Fruit fly (Drosophila melanogaster): ENCODE data around the gene Qtzl.
A peak's percentile ranks its signal among the peaks of the same experiment; 100 is the strongest.

The Qtzl gene

DNA sequence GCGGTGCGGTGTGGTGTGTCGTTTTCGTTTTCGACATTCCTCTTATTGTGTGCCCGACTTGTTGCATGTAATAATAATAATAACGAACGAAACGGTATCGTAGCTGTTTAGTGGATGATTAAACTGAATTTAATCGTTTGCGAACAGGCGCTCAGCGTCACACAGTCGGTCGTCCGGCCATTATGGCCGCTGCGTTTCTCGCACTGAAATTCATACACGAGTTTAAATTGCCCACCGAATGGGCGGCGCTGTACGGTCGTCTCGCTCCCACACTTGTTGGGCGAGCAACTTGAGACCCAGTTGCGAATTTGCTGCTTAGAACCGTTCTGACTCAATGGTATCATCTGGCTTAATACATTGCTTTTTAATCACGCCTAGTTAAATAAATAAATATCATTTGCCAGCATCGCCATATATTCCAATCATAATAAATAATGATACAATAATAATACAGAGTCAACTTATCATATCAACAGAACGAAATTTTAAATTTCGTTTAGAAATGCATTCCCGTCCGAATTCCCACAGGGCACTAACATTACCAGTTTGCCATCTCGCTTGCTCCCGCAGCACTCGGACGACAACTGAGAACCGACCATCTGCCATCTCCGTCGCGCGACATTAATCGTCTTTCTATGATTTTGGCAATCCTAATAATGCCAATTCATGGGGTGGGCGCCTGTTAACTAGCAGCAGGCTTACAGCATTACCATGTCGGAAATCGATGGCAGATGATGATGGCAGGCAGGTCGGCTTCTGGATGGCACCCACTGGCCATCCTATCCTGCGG, 15.5 kb downstream of the Qtzl start (continued):
- peak; percentile 93 for TF ChIP-seq CG32006 (GFP tag; optimal IDR thresholded peaks at IDR 0.05)
- peak; percentile 92 for TF ChIP-seq topi (GFP tag; optimal IDR thresholded peaks at IDR 0.05)
- peak; percentile 91 for TF ChIP-seq CG34406 (GFP tag; optimal IDR thresholded peaks at IDR 0.05)
- TF ChIP-seq Gug (GFP tag; IDR thresholded peaks at IDR 0.05), result no peak
- TF ChIP-seq dac (GFP tag; optimal IDR thresholded peaks at IDR 0.05), result peak; percentile 78
- peak; percentile 89 for TF ChIP-seq pdm3 (GFP tag; optimal IDR thresholded peaks at IDR 0.05)
- TF ChIP-seq CG11902 (GFP tag; optimal IDR thresholded peaks at IDR 0.05), result peak; percentile 87
- peak; percentile 91 for TF ChIP-seq OdsH (GFP tag; optimal IDR thresholded peaks at IDR 0.05)
- TF ChIP-seq vri (GFP tag; optimal IDR thresholded peaks at IDR 0.05), result no peak
- peak; percentile 82 for TF ChIP-seq CG7368 (GFP tag; optimal IDR thresholded peaks at IDR 0.05)

DNA sequence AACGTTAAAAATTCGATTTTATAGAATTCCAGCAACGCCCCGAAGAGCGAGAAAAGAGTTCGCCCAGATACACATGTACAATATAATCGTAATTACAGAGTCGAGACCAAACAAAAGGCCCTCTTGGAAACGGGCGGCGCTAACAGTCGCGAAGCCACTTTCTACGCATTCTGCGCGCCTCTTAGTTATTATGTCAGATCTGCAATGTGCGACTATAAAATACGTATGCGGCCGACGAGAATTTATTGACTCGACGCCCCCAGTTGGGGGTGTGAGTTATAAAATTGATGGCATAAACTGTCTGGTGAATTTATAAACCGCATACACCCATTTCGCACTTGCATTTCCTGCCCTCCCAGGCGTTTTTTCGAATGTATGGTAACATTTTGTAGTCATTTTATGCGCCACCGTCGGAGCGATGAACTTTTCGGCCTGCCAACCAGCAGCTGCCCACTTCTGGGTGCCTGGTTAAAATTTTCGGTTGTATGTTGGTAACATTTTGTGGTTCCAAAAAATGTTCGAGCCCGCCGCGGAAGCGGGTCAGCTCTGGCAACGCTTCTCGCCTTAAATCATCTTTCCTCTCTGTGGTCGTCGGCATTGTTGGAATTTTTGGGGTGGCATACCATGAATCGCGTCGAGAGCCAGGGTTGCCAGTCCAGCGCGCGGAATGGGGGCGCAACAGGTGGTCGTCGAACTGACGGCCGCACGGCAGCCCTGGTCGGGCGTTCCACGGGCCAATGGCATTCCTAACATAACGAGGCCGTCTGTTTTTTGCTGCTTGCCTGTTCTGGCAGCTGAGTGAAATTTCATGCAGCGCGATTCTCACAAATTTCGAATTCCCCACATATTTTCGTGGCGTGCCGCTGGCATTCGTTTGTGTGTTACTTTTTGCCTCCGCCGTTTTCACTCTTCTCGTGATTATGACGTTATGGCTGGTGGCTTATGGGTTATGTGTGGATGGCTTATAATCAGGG, 16.4 kb downstream of the Qtzl start:
- TF ChIP-seq dac (GFP tag; optimal IDR thresholded peaks at IDR 0.05) (peak; percentile 27), CG31627 (GFP tag; optimal IDR thresholded peaks at IDR 0.05) (peak; percentile 73), CG11294 (GFP tag; IDR thresholded peaks at IDR 0.05) (no peak), CG8632 (GFP tag; optimal IDR thresholded peaks at IDR 0.05) (no peak), Lpt (GFP tag; optimal IDR thresholded peaks at IDR 0.05) (peak; percentile 54), CG10669 (GFP tag; optimal IDR thresholded peaks at IDR 0.05) (peak; percentile 59), lz (GFP tag; optimal IDR thresholded peaks at IDR 0.05) (peak; percentile 82), CG3919 (GFP tag; optimal IDR thresholded peaks at IDR 0.05) (peak; percentile 84), CG4318 (GFP tag; optimal IDR thresholded peaks at IDR 0.05) (no peak), fkh (GFP tag; optimal IDR thresholded peaks at IDR 0.05) (peak; percentile 85), CG9139 (GFP tag; optimal IDR thresholded peaks at IDR 0.05) (peak; percentile 56), spab (GFP tag; optimal IDR thresholded peaks at IDR 0.05) (peak; percentile 68), CG11902 (GFP tag; optimal IDR thresholded peaks at IDR 0.05) (peak; percentile 31), eg (GFP tag; IDR thresholded peaks at IDR 0.05) (no peak), pdm3 (GFP tag; optimal IDR thresholded peaks at IDR 0.05) (peak; percentile 52), fd59A (GFP tag; optimal IDR thresholded peaks at IDR 0.05) (peak; percentile 41), CG6854 (GFP tag; optimal IDR thresholded peaks at IDR 0.05) (peak; percentile 90), Sox102F (GFP tag; optimal IDR thresholded peaks at IDR 0.05) (peak; percentile 83), Eip93F (GFP tag; optimal IDR thresholded peaks at IDR 0.05) (no peak), CG3032 (tag; optimal IDR thresholded peaks at IDR 0.05) (peak; percentile 72), salr (GFP tag; optimal IDR thresholded peaks at IDR 0.05) (peak; percentile 1 to 47), CG16779 (tag; optimal IDR thresholded peaks at IDR 0.05) (peak; percentile 53), Ets21C (GFP tag; optimal IDR thresholded peaks at IDR 0.05) (peak; percentile 61), Met (GFP tag; optimal IDR thresholded peaks at IDR 0.05) (peak; percentile 85), esn (GFP tag; optimal IDR thresholded peaks at IDR 0.05) (peak; percentile 82), Hr39 (GFP tag; optimal IDR thresholded peaks at IDR 0.05) (peak; percentile 71), OdsH (GFP tag; optimal IDR thresholded peaks at IDR 0.05) (peak; percentile 31), CG8319 (GFP tag; optimal IDR thresholded peaks at IDR 0.05) (peak; percentile 40), CG6163 (GFP tag; IDR thresholded peaks at IDR 0.05) (no peak), net (GFP tag; optimal IDR thresholded peaks at IDR 0.05) (peak; percentile 89), acj6 (GFP tag; optimal IDR thresholded peaks at IDR 0.05) (peak; percentile 22), CG34406 (GFP tag; optimal IDR thresholded peaks at IDR 0.05) (peak; percentile 29), CG7368 (GFP tag; optimal IDR thresholded peaks at IDR 0.05) (peak; percentile 60), topi (GFP tag; optimal IDR thresholded peaks at IDR 0.05) (peak; percentile 80), cyc (GFP tag; optimal IDR thresholded peaks at IDR 0.05) (peak; percentile 87), CG8119 (GFP tag; IDR thresholded peaks at IDR 0.05) (no peak), Ets96B (tag; optimal IDR thresholded peaks at IDR 0.05) (peak; percentile 54), Hr4 (GFP tag; optimal IDR thresholded peaks at IDR 0.05) (peak; percentile 57), Eip78C (GFP tag) (peak; percentile 86), Sox14 (GFP tag; optimal IDR thresholded peaks at IDR 0.05) (peak; percentile 71), CG11762 (GFP tag; optimal IDR thresholded peaks at IDR 0.05; ENCODE audit: insufficient read depth) (peak; percentile 21), CG15336 (GFP tag; IDR thresholded peaks at IDR 0.05) (no peak)
